Fruit fly (Drosophila melanogaster): ENCODE results near the gene RYa-R.

DNA sequence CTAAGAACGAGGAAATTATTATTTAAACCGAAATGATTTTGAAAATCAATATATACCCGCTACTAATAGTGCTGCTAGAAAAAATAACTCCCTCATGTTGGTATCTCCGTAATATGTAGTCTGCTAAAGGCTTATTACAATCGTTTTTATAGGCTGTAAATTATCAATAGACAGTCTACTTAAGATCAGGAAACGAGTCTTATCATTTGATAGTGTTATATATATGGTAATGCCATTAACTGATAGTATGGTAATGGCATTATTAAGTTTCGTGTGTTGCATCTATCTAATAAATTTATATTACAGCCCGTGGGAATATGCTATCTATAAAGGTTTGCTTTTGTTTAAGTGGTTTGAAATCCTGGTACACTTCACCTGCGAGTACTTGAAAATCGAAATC, 21.4 kb downstream of the RYa-R start, which contains the start of gene CG17192:
- no peak for TF ChIP-seq CTCF (optimal IDR thresholded peaks at IDR 0.05)
- TF ChIP-seq CG8478 (optimal IDR thresholded peaks at IDR 0.05): no peak
